Fruit fly (Drosophila melanogaster) whole organism, adult: ENCODE data around the gene Sf3a1.

Experiments used
- CG12768 ChIP-seq: fragments of 200-800 bp; sonication (Bioruptor generic); optimal IDR thresholded peaks from 2 replicates; lab custom pipeline; 2017; ENCODE audit warnings: missing biosample characterization, missing genetic modification characterization, mild to moderate bottlenecking, moderate library complexity, missing genetic modification reagents
- CG1620 ChIP-seq: fragments of 200-800 bp; sonication (Bioruptor generic); optimal IDR thresholded peaks from 2 replicates; lab custom pipeline; 2016; ENCODE audit warnings: missing biosample characterization, missing genetic modification characterization
- CG7045 ChIP-seq: fragments of 200-800 bp; sonication (Bioruptor generic); optimal IDR thresholded peaks from 2 replicates; lab custom pipeline; 2017; ENCODE audit warnings: missing biosample characterization, mild to moderate bottlenecking, missing genetic modification characterization
- cnc ChIP-seq, 2 experiments: fragments of >200 bp; optimal IDR thresholded peaks; 2 replicates each; lab custom pipeline; 2017

DNA sequence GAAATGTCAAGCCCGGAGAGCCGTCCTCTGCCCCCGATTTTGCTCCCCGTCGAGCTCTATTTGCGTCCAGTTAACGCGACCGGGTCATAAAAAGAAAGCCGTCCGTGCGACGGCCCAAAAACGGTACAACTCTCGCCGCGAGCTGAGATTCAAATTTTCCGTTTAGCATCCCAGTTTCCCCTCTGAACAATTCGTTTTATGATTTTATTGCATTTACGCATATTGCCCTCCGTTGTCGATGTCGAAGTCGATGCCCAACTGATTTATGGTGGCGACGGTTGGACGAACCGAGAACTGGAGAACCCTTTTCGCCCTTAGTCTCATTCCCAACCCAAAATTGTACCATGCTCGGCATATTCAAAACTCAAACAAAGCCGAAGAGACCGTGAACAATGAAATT is 50.8 kb downstream of the Sf3a1 start:
- TF ChIP-seq CG7045 (GFP tag; lab: Kevin White, UChicago), result no peak
- TF ChIP-seq cnc (optimal IDR thresholded peaks at IDR 0.05; lab: Kevin White, UChicago), result no peak
- TF ChIP-seq CG12768, result no peak
- TF ChIP-seq CG1620, result no peak
